Worm (Caenorhabditis elegans): Measurements from ENCODE around the gene apc-11.

Gene apc-11

ce11 chrIII:4551963-4552362 is 42.3 kb downstream of the apc-11 start (continued):
- TF ChIP-seq tbx-9 (tag; optimal IDR thresholded peaks at IDR 0.05; ENCODE audit: borderline replicate concordance) (no peak), let-607 (tag; optimal IDR thresholded peaks at IDR 0.05) (peak; percentile 2 to 30), ztf-18 (tag; optimal IDR thresholded peaks at IDR 0.05) (peak; percentile 47), lin-26 (GFP tag; IDR thresholded peaks at IDR 0.05) (peak; percentile 47; the same call in 1 of the 2 replicates), xnd-1 (tag; optimal IDR thresholded peaks at IDR 0.05) (no peak), let-526 (GFP tag; IDR thresholded peaks at IDR 0.05) (no peak), T07F8.4 (tag; optimal IDR thresholded peaks at IDR 0.05) (no peak), pha-4 (tag; optimal IDR thresholded peaks at IDR 0.05) (no peak), egrh-3 (GFP tag; IDR thresholded peaks at IDR 0.05) (peak; percentile 56), sptf-2 (GFP tag; optimal IDR thresholded peaks at IDR 0.05) (no peak), tbp1 (GFP tag; optimal IDR thresholded peaks at IDR 0.05) (peak; percentile 8), dpl-1 (GFP tag; optimal IDR thresholded peaks at IDR 0.05) (no peak), nhr-179 (tag; optimal IDR thresholded peaks at IDR 0.05) (no peak), Y67H2A.10 (GFP tag; conservative IDR thresholded peaks at IDR 0.05) (no peak), lir-1 (GFP tag; conservative IDR thresholded peaks at IDR 0.05) (no peak), snpc-1.3 (tag; optimal IDR thresholded peaks at IDR 0.05; ENCODE audit: insufficient read depth) (no peak), F49E8.2 (tag; optimal IDR thresholded peaks at IDR 0.05; ENCODE audit: insufficient read depth) (no peak), lin-35 (GFP tag; optimal IDR thresholded peaks at IDR 0.05) (no peak), chd-7 (tag; optimal IDR thresholded peaks at IDR 0.05) (peak; percentile 44), C17E4.6 (GFP tag; IDR thresholded peaks at IDR 0.05) (no peak), zim-3 (tag; optimal IDR thresholded peaks at IDR 0.05) (no peak), atf-7 (tag; optimal IDR thresholded peaks at IDR 0.05) (no peak), efl-1 (GFP tag; optimal IDR thresholded peaks at IDR 0.05) (no peak), unc-130 (GFP tag; optimal IDR thresholded peaks at IDR 0.05) (no peak), mcd-1 (GFP tag; IDR thresholded peaks at IDR 0.05) (peak; percentile 65), ztf-22 (GFP tag; optimal IDR thresholded peaks at IDR 0.05) (no peak), F33H1.4 (GFP tag; IDR thresholded peaks at IDR 0.05) (no peak), nhr-90 (tag; optimal IDR thresholded peaks at IDR 0.05) (peak; percentile 45), hrde-1 (tag; optimal IDR thresholded peaks at IDR 0.05; ENCODE audit: borderline replicate concordance) (no peak), hlh-26 (GFP tag; conservative IDR thresholded peaks at IDR 0.05) (no peak), D2030.7 (GFP tag; IDR thresholded peaks at IDR 0.05) (no peak), hmg-20 (GFP tag; IDR thresholded peaks at IDR 0.05) (no peak), sea-2 (GFP tag; IDR thresholded peaks at IDR 0.05) (no peak), fkh-3 (tag; optimal IDR thresholded peaks at IDR 0.05) (no peak), cebp-1 (GFP tag; IDR thresholded peaks at IDR 0.05) (peak; percentile 42; the same call in 1 of the 2 replicates), cebp-1 (tag; optimal IDR thresholded peaks at IDR 0.05) (peak; percentile 73), nhr-80 (tag; optimal IDR thresholded peaks at IDR 0.05) (peak; percentile 98), ceh-40 (GFP tag; IDR thresholded peaks at IDR 0.05) (no peak), F23B12.7 (tag; optimal IDR thresholded peaks at IDR 0.05; ENCODE audit: insufficient read depth) (no peak), F52B5.7 (tag; optimal IDR thresholded peaks at IDR 0.05) (no peak), zfh-2 (GFP tag; conservative IDR thresholded peaks at IDR 0.05) (peak; percentile 98), pbrm-1 (GFP tag; IDR thresholded peaks at IDR 0.05) (0 out of 2 replicates have a peak, but pooled peaks have one; percentile 18), B0019.2 (GFP tag; conservative IDR thresholded peaks at IDR 0.05) (no peak), ceh-27 (GFP tag; optimal IDR thresholded peaks at IDR 0.05) (peak; percentile 88), aptf-2 (GFP tag; conservative IDR thresholded peaks at IDR 0.05) (no peak), F22D6.2 (tag; optimal IDR thresholded peaks at IDR 0.05) (no peak), ceh-58 (GFP tag; IDR thresholded peaks at IDR 0.05) (no peak), nfyb-1 (GFP tag; IDR thresholded peaks at IDR 0.05) (peak; percentile 72), ceh-100 (GFP tag; IDR thresholded peaks at IDR 0.05) (no peak)
